Fruit fly (Drosophila melanogaster): ENCODE measurements around the gene CG7460.
A peak's percentile ranks its signal among the peaks of the same experiment; 100 is the strongest.

CG7460 gene

dm6 chr3L:17757156-17758083 is 17.1 kb downstream of the CG7460 start (continued):
- TF ChIP-seq Lhr (GFP tag; optimal IDR thresholded peaks at IDR 0.05), result peak; percentile 77
- no peak for TF ChIP-seq grn (GFP tag; optimal IDR thresholded peaks at IDR 0.05)
- TF ChIP-seq CG10366 (GFP tag; IDR thresholded peaks at IDR 0.05), result peak; percentile 49; the same call in 1 of the 2 replicates
- no peak for TF ChIP-seq maf-S (GFP tag; optimal IDR thresholded peaks at IDR 0.05)
- no peak for TF ChIP-seq ato (GFP tag; IDR thresholded peaks at IDR 0.05; ENCODE audit: partially characterized antibody)
- peak; percentile 75 for TF ChIP-seq CG11093 (GFP tag; IDR thresholded peaks at IDR 0.05)
- peak; percentile 87 for TF ChIP-seq CG11504 (tag; optimal IDR thresholded peaks at IDR 0.05)
- TF ChIP-seq CG7372 (GFP tag; IDR thresholded peaks at IDR 0.05), result 0 out of 2 replicates have a peak, but pooled peaks have one; percentile 19
- TF ChIP-seq CG31441 (GFP tag; IDR thresholded peaks at IDR 0.05), result peak; percentile 95
- TF ChIP-seq CG2199 (GFP tag; IDR thresholded peaks at IDR 0.05), result 0 out of 3 replicates have a peak, but pooled peaks have one; percentile 12
- TF ChIP-seq Antp (GFP tag; optimal IDR thresholded peaks at IDR 0.05), result peak; percentile 55
- TF ChIP-seq cas (GFP tag; IDR thresholded peaks at IDR 0.05), result no peak
- no peak for TF ChIP-seq Dll (GFP tag; IDR thresholded peaks at IDR 0.05; ENCODE audit: partially characterized antibody)
- TF ChIP-seq pum (GFP tag; optimal IDR thresholded peaks at IDR 0.05), result peak; percentile 74
- TF ChIP-seq ems (GFP tag; optimal IDR thresholded peaks at IDR 0.05), result peak; percentile 49
- peak; percentile 57; the same call in 1 of the 2 replicates for TF ChIP-seq Rx (GFP tag; IDR thresholded peaks at IDR 0.05)
- TF ChIP-seq Nf-YC (tag; optimal IDR thresholded peaks at IDR 0.05), result no peak
- TF ChIP-seq CG1024 (GFP tag; IDR thresholded peaks at IDR 0.05), result peak; percentile 45; the same call in 1 of the 2 replicates
- TF ChIP-seq danr (GFP tag; IDR thresholded peaks at IDR 0.05), result peak; percentile 49; the same call in 1 of the 2 replicates
- no peak for TF ChIP-seq mam (GFP tag; optimal IDR thresholded peaks at IDR 0.05)
- TF ChIP-seq CG12659 (GFP tag; optimal IDR thresholded peaks at IDR 0.05), result peak; percentile 69
- TF ChIP-seq esg (GFP tag; conservative IDR thresholded peaks at IDR 0.05), result peak; percentile 71
- TF ChIP-seq ac (GFP tag; optimal IDR thresholded peaks at IDR 0.05), result peak; percentile 66
- TF ChIP-seq CrebB (tag; optimal IDR thresholded peaks at IDR 0.05), result no peak
- no peak for TF ChIP-seq nom (GFP tag; optimal IDR thresholded peaks at IDR 0.05)
- peak; percentile 64 for TF ChIP-seq Nf-YB (GFP tag; optimal IDR thresholded peaks at IDR 0.05)
- TF ChIP-seq CG13296 (GFP tag; optimal IDR thresholded peaks at IDR 0.05), result peak; percentile 21
- peak; percentile 46 for TF ChIP-seq YL-1 (GFP tag; optimal IDR thresholded peaks at IDR 0.05)
- TF ChIP-seq org-1 (GFP tag; optimal IDR thresholded peaks at IDR 0.05), result peak; percentile 74
- TF ChIP-seq NFAT (GFP tag; IDR thresholded peaks at IDR 0.05), result no peak
- TF ChIP-seq tna (GFP tag; IDR thresholded peaks at IDR 0.05; ENCODE audit: partially characterized antibody), result no peak
- no peak for TF ChIP-seq dimm (GFP tag; IDR thresholded peaks at IDR 0.05)
- TF ChIP-seq Optix (GFP tag; IDR thresholded peaks at IDR 0.05), result no peak
- TF ChIP-seq CG17612 (GFP tag; IDR thresholded peaks at IDR 0.05), result no peak
- peak; percentile 61 for TF ChIP-seq PHDP (tag; optimal IDR thresholded peaks at IDR 0.05)
- TF ChIP-seq CG3065 (GFP tag; optimal IDR thresholded peaks at IDR 0.05), result peak; percentile 51
- peak; percentile 59 to 65 for TF ChIP-seq Pdp1 (GFP tag; optimal IDR thresholded peaks at IDR 0.05)
- TF ChIP-seq CG43689 (GFP tag; IDR thresholded peaks at IDR 0.05), result no peak
- TF ChIP-seq unpg (GFP tag; optimal IDR thresholded peaks at IDR 0.05), result peak; percentile 82
- peak; percentile 62 for TF ChIP-seq wor (GFP tag; IDR thresholded peaks at IDR 0.05)
- TF ChIP-seq sens (GFP tag), result peak; percentile 98
- no peak for TF ChIP-seq Lpt (GFP tag; optimal IDR thresholded peaks at IDR 0.05)
- TF ChIP-seq eyg (GFP tag; optimal IDR thresholded peaks at IDR 0.05), result no peak
- peak; percentile 22 for TF ChIP-seq tx (GFP tag; optimal IDR thresholded peaks at IDR 0.05)
- peak; percentile 69 for TF ChIP-seq CG5245 (GFP tag; optimal IDR thresholded peaks at IDR 0.05)
- peak; percentile 69 for TF ChIP-seq HLHmδ (GFP tag; optimal IDR thresholded peaks at IDR 0.05)
- TF ChIP-seq slbo (GFP tag; IDR thresholded peaks at IDR 0.05), result no peak
- no peak for TF ChIP-seq gro (GFP tag; optimal IDR thresholded peaks at IDR 0.05)
- no peak for TF ChIP-seq cg (GFP tag; optimal IDR thresholded peaks at IDR 0.05)

All from whole organism, embryonic.